Worm (Caenorhabditis elegans) whole organism, L4/young adult: ENCODE results near the gene tceb-3.

Experiments
- dao-5 ChIP-seq: sonication (generic microtip); optimal IDR thresholded peaks from 2 replicates; lab custom pipeline; 2016; ENCODE audit warnings: missing genotype, missing genetic modification characterization, moderate library complexity, missing compliant biosample characterization
- him-1 ChIP-seq: sonication (generic microtip); optimal IDR thresholded peaks from 2 replicates; lab custom pipeline; 2016; ENCODE audit warnings: missing genotype, missing genetic modification reagents, missing genetic modification characterization, missing compliant biosample characterization

- no peak for TF ChIP-seq him-1
- TF ChIP-seq dao-5 (tag; lab: Kevin White, UChicago) = no peak
Observed at ce11 chrII:10949383-10949782, 2.2 kb upstream of the tceb-3 start.
